Fruit fly (Drosophila melanogaster): ENCODE data around the gene CG10657.

DNA sequence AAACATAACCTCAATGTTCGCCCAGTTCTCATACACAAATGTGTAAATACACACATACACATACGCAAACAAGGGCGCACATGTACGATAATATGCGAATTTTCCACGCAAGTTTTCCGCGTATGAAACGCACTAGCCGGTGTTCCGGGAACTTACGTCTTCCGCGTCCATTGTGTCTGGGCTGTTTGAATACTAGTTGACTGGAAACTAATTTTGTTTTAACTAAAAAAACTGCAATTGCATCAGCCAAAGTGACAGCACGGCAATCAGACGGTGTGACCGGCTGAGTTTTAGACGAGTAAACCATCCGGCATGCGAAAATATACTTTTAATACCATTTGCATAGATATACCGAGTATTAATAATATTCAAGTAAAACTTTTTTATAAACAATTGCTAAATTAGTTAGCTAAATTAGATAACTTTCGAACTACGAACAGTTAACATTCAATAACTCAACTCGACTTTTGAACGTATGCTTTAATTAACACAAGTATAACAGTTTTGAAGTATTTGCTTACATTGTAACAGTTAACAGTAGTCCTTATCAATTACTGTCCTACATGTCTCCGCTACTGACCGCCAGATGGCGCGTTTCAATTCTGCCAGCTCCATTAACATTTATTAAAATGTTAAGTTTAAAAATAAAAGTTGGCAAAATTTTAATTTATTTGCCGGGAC lies 29.6 kb upstream of the CG10657 start, which contains the start of gene eIF2beta:
- TF ChIP-seq kay (GFP tag; ENCODE audit: borderline replicate concordance) (no peak), CG33017 (tag; optimal IDR thresholded peaks at IDR 0.05) (no peak), tj (GFP tag; optimal IDR thresholded peaks at IDR 0.05) (peak; percentile 44), cnc (optimal IDR thresholded peaks at IDR 0.05) (no peak), ovo (GFP tag; optimal IDR thresholded peaks at IDR 0.05) (no peak)
